Fruit fly (Drosophila melanogaster): ENCODE data around the gene CG14223.

CG14223 gene

DNA sequence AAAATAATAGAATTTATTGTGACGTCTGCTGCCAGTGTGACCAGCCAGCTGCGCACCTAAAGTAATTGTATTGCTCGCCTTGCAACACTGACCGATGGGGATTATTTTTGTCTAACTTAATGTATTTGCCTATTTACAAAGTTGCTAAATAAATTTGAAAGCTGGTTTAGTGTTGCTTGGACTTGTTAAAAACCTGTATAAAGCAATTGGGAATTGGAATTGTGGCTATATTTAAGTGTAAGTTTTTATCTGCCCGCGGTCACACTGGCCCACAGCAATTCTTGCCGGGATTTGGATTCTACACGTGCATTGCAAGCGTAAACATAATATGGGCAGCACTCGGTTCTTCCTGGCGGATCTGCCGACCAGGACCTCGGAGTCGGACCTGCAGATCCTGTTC, 40.3 kb upstream of the CG14223 start, which contains the start of the genes CG14230 and CG14232 (continued):
- no peak for TF ChIP-seq schlank (tag; optimal IDR thresholded peaks at IDR 0.05)
- TF ChIP-seq CG1603 (tag; optimal IDR thresholded peaks at IDR 0.05) = peak; percentile 71
- TF ChIP-seq zf30C (GFP tag; optimal IDR thresholded peaks at IDR 0.05) = no peak
- TF ChIP-seq psq (GFP tag; optimal IDR thresholded peaks at IDR 0.05) = no peak
- no peak for TF ChIP-seq cas (GFP tag; IDR thresholded peaks at IDR 0.05)
- TF ChIP-seq Ada2b (GFP tag; IDR thresholded peaks at IDR 0.05) = no peak
- no peak for TF ChIP-seq CG12104 (GFP tag; optimal IDR thresholded peaks at IDR 0.05)
- no peak for TF ChIP-seq Trl (optimal IDR thresholded peaks at IDR 0.05)
- TF ChIP-seq Trl (GFP tag; optimal IDR thresholded peaks at IDR 0.05) = no peak
- no peak for TF ChIP-seq B-H1 (GFP tag; IDR thresholded peaks at IDR 0.05)
- TF ChIP-seq CG14965 (GFP tag; optimal IDR thresholded peaks at IDR 0.05; ENCODE audit: borderline replicate concordance) = no peak
- TF ChIP-seq hkb (optimal IDR thresholded peaks at IDR 0.05) = no peak
- no peak for TF ChIP-seq hkb (GFP tag; IDR thresholded peaks at IDR 0.05)
- TF ChIP-seq mam (GFP tag; optimal IDR thresholded peaks at IDR 0.05) = no peak
- TF ChIP-seq ems (GFP tag; optimal IDR thresholded peaks at IDR 0.05) = no peak
- no peak for TF ChIP-seq CG17328 (GFP tag; IDR thresholded peaks at IDR 0.05)
- no peak for TF ChIP-seq maf-S (GFP tag; optimal IDR thresholded peaks at IDR 0.05)
- no peak for TF ChIP-seq br (optimal IDR thresholded peaks at IDR 0.05)
- no peak for TF ChIP-seq HmgD (GFP tag; optimal IDR thresholded peaks at IDR 0.05)
- no peak for TF ChIP-seq vfl (GFP tag; optimal IDR thresholded peaks at IDR 0.05)
- peak; percentile 42 for TF ChIP-seq CG17186 (GFP tag; optimal IDR thresholded peaks at IDR 0.05)
- no peak for TF ChIP-seq CG17361 (GFP tag; IDR thresholded peaks at IDR 0.05)
- TF ChIP-seq CG10543 (GFP tag; optimal IDR thresholded peaks at IDR 0.05) = no peak
- TF ChIP-seq CG10321 (GFP tag; IDR thresholded peaks at IDR 0.05) = no peak
- TF ChIP-seq Gsc (GFP tag; IDR thresholded peaks at IDR 0.05) = no peak
- no peak for TF ChIP-seq CG15073 (GFP tag; optimal IDR thresholded peaks at IDR 0.05)
- TF ChIP-seq dmrt11E (tag; optimal IDR thresholded peaks at IDR 0.05) = no peak
- TF ChIP-seq CG7357 (GFP tag; IDR thresholded peaks at IDR 0.05) = no peak
- no peak for TF ChIP-seq D19B (GFP tag; optimal IDR thresholded peaks at IDR 0.05)
- TF ChIP-seq CG9817 (tag; optimal IDR thresholded peaks at IDR 0.05) = no peak
- TF ChIP-seq lov (optimal IDR thresholded peaks at IDR 0.05) = no peak
- TF ChIP-seq lov (GFP tag; IDR thresholded peaks at IDR 0.05) = no peak
- TF ChIP-seq nerfin-2 (GFP tag; IDR thresholded peaks at IDR 0.05; ENCODE audit: partially characterized antibody) = no peak
- no peak for TF ChIP-seq gcm (GFP tag; optimal IDR thresholded peaks at IDR 0.05)
- no peak for TF ChIP-seq slp2 (GFP tag; optimal IDR thresholded peaks at IDR 0.05)
- TF ChIP-seq CG8089 (GFP tag; optimal IDR thresholded peaks at IDR 0.05) = no peak
- TF ChIP-seq da (GFP tag; optimal IDR thresholded peaks at IDR 0.05) = no peak
- no peak for TF ChIP-seq CG11456 (GFP tag; IDR thresholded peaks at IDR 0.05)
- no peak for TF ChIP-seq yki (optimal IDR thresholded peaks at IDR 0.05)
- peak; percentile 47 for TF ChIP-seq CG30020 (tag; optimal IDR thresholded peaks at IDR 0.05)
- TF ChIP-seq exex (tag; optimal IDR thresholded peaks at IDR 0.05) = no peak
- TF ChIP-seq CG11398 (GFP tag; optimal IDR thresholded peaks at IDR 0.05) = no peak
- no peak for TF ChIP-seq trh (GFP tag; optimal IDR thresholded peaks at IDR 0.05)
- TF ChIP-seq ac (GFP tag; optimal IDR thresholded peaks at IDR 0.05) = no peak
- no peak for TF ChIP-seq Nf-YB (GFP tag; optimal IDR thresholded peaks at IDR 0.05)
- no peak for TF ChIP-seq lola (GFP tag; optimal IDR thresholded peaks at IDR 0.05)
- no peak for TF ChIP-seq Oaz (GFP tag; IDR thresholded peaks at IDR 0.05)
- TF ChIP-seq peb (GFP tag; IDR thresholded peaks at IDR 0.05) = no peak
- no peak for TF ChIP-seq MTF-1 (GFP tag; optimal IDR thresholded peaks at IDR 0.05; ENCODE audit: borderline replicate concordance)
- TF ChIP-seq dati (GFP tag; IDR thresholded peaks at IDR 0.05) = no peak
- TF ChIP-seq ttk (GFP tag; IDR thresholded peaks at IDR 0.05) = no peak
- TF ChIP-seq mld (GFP tag; IDR thresholded peaks at IDR 0.05; ENCODE audit: partially characterized antibody) = no peak
- no peak for TF ChIP-seq fu2 (GFP tag; optimal IDR thresholded peaks at IDR 0.05)
- TF ChIP-seq CG34376 (GFP tag; optimal IDR thresholded peaks at IDR 0.05) = no peak

All from whole organism, embryonic.